Worm (Caenorhabditis elegans) whole organism, L4/young adult: Measurements from ENCODE around the gene nhr-190.

ENCODE experiments used
- W03F9.2 ChIP-seq: fragments of 150-350 bp; optimal IDR thresholded peaks from 2 replicates; lab custom pipeline; 2014; ENCODE audit warnings: missing biosample characterization, missing genetic modification characterization
- dao-5 ChIP-seq: sonication (generic microtip); optimal IDR thresholded peaks from 2 replicates; lab custom pipeline; 2016; ENCODE audit warnings: missing genotype, missing genetic modification characterization, moderate library complexity, missing compliant biosample characterization
- him-1 ChIP-seq: sonication (generic microtip); optimal IDR thresholded peaks from 2 replicates; lab custom pipeline; 2016; ENCODE audit warnings: missing genotype, missing genetic modification reagents, missing genetic modification characterization, missing compliant biosample characterization

Gene nhr-190

DNA sequence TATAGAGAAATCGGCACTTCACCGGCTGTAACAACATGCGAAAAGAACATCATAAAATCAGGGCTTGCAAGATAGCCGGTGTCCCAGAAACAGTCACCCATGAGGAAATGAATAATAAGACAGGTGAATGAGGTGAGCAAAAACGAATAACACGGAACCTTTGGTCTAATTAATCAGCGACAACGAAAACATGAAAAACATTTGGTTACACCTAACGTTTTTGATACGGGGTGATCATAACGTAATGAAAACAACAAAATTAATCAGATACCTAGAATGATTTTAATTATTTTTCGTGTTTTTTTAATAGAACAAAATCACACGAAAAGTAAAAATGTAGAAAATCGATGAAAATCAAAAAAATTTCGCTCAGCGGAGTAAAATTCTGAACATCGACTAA lies 13.1 kb upstream of the nhr-190 start, which contains the start of gene srh-245:
Gene srh-245 (minus strand): TSS at position 101 of the 400 bp plus-strand sequence.
- no peak for TF ChIP-seq dao-5 (tag; lab: Kevin White, UChicago)
- TF ChIP-seq W03F9.2 (tag; lab: Kevin White, UChicago), result no peak
- no peak for TF ChIP-seq him-1 (tag; lab: Kevin White, UChicago)

DNA sequence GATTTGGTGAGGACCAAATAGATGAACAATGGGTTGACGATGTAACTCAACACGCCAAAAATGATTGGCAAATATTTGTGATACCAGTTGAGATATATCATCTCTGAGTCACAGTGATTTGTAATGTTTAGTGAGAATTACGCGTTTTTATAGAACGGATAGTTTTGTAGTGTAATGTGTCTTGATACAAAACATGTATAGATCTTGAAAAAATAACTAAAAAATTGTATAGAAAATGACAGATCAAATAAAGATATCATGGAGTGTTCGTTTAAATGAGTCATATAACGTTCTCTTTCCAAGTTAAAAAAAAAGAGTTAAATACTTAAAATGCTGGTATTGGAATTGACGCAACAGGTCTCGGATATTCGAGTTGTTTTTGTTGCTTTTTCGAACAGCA lies 11.7 kb upstream of the nhr-190 start, which contains the start of gene srj-6:
Gene srj-6 (minus strand): TSS at position 101 of the 400 bp plus-strand sequence.
- TF ChIP-seq W03F9.2 (tag; lab: Kevin White, UChicago) (no peak), him-1 (tag; lab: Kevin White, UChicago) (no peak), dao-5 (tag; lab: Kevin White, UChicago) (no peak)

DNA sequence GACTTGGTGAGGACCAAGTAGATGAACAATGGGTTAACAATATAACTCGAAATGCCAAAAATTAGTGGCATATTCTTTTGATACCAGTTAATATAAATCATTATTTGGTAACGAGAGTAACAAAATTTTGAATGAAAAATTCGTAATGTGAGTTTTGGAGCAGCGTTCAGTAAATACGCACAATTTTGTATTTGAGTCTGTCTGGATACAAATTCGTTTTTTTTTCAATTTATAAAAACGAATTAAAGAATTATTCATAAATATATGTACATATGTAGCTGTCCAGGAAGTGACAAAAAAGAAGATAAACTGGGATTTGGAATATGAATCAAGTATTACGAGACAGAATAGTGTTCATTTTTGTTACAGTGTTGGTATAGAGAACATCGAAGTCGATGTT lies 10.2 kb upstream of the nhr-190 start, which contains the start of gene srj-5:
Gene srj-5 (minus strand): TSS at position 101 of the 400 bp plus-strand sequence.
- TF ChIP-seq W03F9.2 (tag; lab: Kevin White, UChicago) (no peak), dao-5 (tag; lab: Kevin White, UChicago) (no peak)

DNA sequence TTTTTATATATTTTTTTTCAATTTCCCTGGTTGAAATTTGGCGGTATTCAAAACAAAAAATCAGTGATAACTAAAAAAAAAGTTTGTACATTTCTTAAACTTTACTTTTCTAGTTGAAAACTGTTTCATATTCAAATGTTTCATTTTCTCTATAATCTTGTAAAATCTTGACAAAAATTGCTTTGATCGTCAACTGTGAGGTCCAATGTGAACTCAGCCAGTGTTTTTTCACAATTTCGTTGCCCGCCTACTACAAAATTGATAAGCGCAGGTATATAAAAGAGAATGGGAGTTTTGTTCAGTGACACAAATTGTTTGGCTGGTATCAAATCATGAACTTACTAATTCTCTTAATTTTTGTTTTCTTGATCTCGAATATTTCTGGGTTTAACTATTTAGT lies 4.2 kb upstream of the nhr-190 start, which contains the start of gene ugt-42:
Gene ugt-42 (plus strand): TSS at position 301 of the 400 bp plus-strand sequence.
- TF ChIP-seq W03F9.2 (tag; lab: Kevin White, UChicago) (no peak), him-1 (tag; lab: Kevin White, UChicago) (no peak), dao-5 (tag; lab: Kevin White, UChicago) (no peak)

DNA sequence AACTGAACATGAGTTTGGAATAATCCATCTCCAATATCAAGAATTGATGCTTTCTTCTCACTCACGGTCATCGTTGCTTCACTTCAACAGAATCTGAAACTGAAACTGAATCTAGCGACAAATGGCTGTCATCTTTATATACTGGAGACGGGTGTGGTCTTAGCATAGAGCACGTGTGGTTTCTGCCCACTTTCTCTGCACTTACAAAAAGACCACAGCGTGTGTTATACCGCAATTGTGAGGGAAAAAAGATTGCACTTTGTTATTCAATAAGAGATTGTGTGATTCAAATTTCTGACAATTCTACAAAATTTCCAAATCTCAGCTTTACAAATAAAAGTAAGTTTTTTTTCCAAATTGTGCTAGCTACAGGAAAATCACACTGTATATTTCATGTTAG lies 3.4 kb upstream of the nhr-190 start, which contains the start of gene F48G7.12:
Gene F48G7.12 (minus strand): TSS at position 101 of the 400 bp plus-strand sequence.
- no peak for TF ChIP-seq him-1 (tag; lab: Kevin White, UChicago)
- no peak for TF ChIP-seq W03F9.2 (tag; lab: Kevin White, UChicago)
- TF ChIP-seq dao-5 (tag; lab: Kevin White, UChicago), result no peak

DNA sequence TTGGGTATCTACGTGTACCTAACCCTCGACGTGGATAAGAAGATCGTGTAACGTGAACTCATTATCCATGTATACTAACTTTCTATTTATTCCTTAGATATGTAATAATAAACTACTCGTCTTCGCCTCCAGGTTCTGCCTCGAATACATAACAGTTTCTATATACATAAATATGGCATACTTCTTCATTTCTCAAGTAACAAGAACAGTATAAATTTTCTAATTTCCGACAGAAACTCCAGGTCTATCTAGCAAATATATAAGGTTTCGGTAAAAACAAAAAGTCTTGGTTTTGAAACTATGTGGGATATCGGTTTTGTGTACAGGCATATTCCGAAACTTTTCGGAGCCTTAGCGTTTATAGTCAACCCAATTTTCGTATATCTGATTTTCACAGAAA lies 4.4 kb downstream of the nhr-190 start, which contains the start of gene srj-37:
Gene srj-37 (plus strand): TSS at position 301 of the 400 bp plus-strand sequence.
- TF ChIP-seq him-1 (tag; lab: Kevin White, UChicago) (no peak), W03F9.2 (tag; lab: Kevin White, UChicago) (no peak), dao-5 (tag; lab: Kevin White, UChicago) (no peak)

DNA sequence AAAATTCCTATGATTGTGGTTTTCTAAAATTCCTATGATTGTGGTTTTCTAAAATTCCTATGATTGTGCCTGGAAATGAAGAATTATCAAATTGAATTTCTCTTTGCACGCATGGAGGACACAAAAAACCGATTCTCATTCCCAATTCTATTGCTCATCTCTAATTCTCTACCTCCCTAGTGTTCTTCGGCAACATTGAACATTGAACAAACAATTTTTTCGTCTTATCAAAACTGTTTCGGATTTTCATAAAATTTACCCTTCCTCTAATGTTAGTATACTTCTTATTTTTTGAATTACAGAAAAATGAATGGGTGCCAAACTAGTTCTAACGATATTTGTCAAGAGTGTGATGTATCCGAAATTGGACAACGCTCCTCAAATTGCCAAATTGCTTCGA lies 6.4 kb downstream of the nhr-190 start, which contains the start of gene pals-31:
Gene pals-31 (plus strand): TSS at position 301 of the 400 bp plus-strand sequence.
- TF ChIP-seq W03F9.2 (tag; lab: Kevin White, UChicago) (no peak), him-1 (tag; lab: Kevin White, UChicago) (no peak), dao-5 (tag; lab: Kevin White, UChicago) (no peak)

DNA sequence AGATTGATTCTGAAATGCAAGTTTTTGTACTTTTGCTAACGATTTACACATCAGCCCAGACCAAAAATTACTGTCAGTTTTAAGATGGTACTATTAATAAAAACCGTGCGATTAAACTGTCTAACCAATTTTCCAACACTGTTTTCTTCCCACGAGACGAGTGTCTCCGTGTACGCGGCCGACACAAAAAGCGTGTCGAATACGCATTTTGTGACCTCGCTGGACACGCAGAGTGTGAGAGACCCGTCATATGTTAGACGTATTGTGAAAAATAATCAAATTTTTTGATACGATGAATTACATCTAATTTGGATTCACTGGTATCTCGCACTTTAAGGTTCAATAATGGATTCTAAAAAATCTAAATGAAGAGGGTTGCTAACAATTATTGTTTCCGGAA lies 7.1 kb downstream of the nhr-190 start:
- TF ChIP-seq him-1 (tag; lab: Kevin White, UChicago), result no peak
- no peak for TF ChIP-seq dao-5 (tag; lab: Kevin White, UChicago)
- no peak for TF ChIP-seq W03F9.2 (tag; lab: Kevin White, UChicago)

DNA sequence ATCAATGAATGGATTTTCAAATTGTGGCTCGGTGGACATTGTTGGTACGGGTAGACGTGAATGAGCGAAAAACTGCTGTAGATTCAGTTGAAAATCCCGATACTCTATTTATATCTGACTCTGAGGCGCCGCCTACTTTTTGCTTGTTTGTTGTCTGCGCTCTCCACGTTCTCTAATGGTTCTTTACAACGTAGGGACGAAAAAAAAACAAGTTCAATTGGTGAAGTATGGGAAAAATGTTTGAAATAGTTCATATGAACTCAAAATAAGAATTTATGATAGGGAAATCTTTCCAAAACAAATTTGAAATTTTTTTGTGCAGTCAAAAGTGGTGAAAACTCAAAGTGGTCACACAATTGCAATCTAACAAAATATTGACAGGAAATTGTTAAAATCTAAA lies 7.9 kb downstream of the nhr-190 start, which contains the start of gene F48G7.10:
Gene F48G7.10 (minus strand): TSS at position 101 of the 400 bp plus-strand sequence.
- TF ChIP-seq dao-5 (tag; lab: Kevin White, UChicago) (no peak), him-1 (tag; lab: Kevin White, UChicago) (no peak), W03F9.2 (tag; lab: Kevin White, UChicago) (no peak)

DNA sequence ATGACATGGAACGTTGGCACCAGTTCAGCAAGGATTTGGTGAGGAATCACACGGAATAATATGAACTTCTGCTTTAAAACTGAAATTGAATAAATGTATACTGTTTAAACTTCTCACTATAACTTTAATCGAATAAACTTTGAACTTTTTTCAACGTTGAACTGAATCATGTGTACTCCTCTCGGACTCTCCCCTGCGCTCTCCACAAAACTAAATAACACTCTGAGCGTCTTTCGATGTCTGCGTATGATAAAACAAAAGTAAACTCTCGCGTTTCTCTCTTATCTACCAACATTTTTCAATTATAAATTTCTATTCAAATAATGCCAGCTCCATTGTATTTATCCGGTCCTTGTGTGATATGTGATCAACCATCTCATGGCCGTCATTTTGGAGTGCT lies 10.9 kb downstream of the nhr-190 start:
- TF ChIP-seq dao-5 (tag; lab: Kevin White, UChicago) (no peak), him-1 (tag; lab: Kevin White, UChicago) (no peak), W03F9.2 (tag; lab: Kevin White, UChicago) (no peak)

DNA sequence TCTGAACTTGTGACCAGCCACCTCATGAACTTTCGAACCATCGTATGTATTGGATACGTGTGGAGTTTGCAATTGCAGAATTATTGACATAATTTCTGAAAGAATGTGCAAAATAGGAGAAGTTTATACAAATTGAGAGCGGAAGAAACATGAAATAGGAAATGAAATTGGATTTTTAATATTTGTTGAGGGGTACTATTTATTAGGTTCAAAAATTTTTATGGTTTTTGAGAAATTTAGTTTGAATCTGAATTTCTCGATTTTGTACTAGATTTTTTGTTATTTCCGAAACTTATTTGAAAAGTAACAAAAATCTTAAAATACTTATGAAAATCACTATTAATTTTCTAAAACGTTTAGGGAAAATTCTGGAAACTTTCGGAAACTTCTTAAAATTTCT lies 14.2 kb downstream of the nhr-190 start, which contains the start of gene F48G7.9:
Gene F48G7.9 (minus strand): TSS at position 101 of the 400 bp plus-strand sequence.
- no peak for TF ChIP-seq W03F9.2 (tag; lab: Kevin White, UChicago)
- no peak for TF ChIP-seq dao-5 (tag; lab: Kevin White, UChicago)
- TF ChIP-seq him-1 (tag; lab: Kevin White, UChicago), result no peak

DNA sequence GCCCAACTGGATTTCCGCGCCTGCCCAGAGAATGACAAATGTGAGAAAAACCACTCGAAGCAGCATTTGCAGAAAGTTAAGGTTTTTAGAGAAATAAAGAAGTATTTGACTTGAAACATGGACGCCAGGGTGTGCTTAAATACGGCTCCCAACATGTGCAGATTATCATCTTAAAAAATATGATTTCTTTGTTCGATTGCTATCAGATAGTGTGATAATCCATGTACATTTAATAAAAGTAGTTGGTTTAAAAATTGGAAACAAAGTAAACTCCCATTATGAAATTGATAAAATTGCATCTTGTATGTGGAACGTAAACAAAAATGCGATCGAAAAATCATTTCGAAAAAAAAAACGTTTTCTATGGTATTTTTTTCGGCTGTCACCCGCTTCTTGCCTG lies 15.1 kb downstream of the nhr-190 start, which contains the start of gene F48G7.8:
Gene F48G7.8 (minus strand): TSS at position 101 of the 400 bp plus-strand sequence.
- TF ChIP-seq W03F9.2 (tag; lab: Kevin White, UChicago) (no peak), him-1 (tag; lab: Kevin White, UChicago) (no peak), dao-5 (tag; lab: Kevin White, UChicago) (no peak)

DNA sequence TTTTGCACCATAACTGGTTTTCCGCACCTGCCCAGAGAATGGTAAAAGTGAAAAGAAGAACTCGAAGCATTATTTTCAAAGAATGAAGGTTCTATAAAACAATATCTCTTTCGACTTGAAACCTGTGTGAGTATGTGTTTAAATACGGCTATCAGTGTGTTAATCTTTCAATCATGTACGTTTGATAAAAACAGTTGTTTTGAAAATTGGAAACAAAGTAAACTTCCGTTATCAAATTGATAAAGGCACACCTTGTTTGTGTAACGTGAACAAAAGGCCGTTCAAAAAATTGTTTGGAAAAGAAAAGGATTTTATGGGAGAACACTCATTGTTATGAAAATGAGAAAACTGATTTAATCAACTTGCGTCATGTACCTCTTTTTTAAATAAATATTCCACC lies 16.4 kb downstream of the nhr-190 start, which contains the start of gene F48G7.7:
Gene F48G7.7 (minus strand): TSS at position 101 of the 400 bp plus-strand sequence.
- TF ChIP-seq W03F9.2 (tag; lab: Kevin White, UChicago) (no peak), dao-5 (tag; lab: Kevin White, UChicago) (no peak), him-1 (tag; lab: Kevin White, UChicago) (no peak)

DNA sequence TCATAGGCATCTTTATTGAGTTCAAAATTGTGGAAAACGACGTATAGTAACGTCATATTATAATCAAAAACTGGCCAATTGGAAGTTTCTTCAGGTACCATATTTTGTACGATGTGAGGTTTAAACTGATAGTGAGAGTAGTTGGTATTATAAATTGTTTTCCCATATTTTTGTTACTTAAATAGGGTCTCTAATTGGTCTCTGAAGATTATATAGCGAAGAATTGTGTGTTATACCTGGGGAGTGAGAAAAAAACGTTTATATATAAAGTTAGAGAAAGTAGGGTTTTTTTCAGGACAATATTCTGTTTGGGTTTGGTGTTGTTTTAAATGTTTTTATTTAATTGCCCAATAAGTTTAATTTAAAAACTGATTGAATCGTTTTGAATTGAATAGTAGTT lies 17.8 kb downstream of the nhr-190 start, which contains the start of gene srt-17:
Gene srt-17 (minus strand): TSS at position 101 of the 400 bp plus-strand sequence.
- TF ChIP-seq dao-5 (tag; lab: Kevin White, UChicago) (no peak), W03F9.2 (tag; lab: Kevin White, UChicago) (no peak), him-1 (tag; lab: Kevin White, UChicago) (no peak)
